Worm (Caenorhabditis elegans) whole organism, young adult: Measurements from ENCODE around the gene gpb-1.
A peak's percentile ranks its signal among the peaks of the same experiment; 100 is the strongest.

Experiments
- B0019.2 ChIP-seq: fragments of 200-800 bp; sonication (Bioruptor generic); conservative IDR thresholded peaks from 2 replicates; pipeline ENCODE4 v1.3.6; 2022; ENCODE audit warnings: missing genetic modification reagents, missing genetic modification characterization, missing compliant biosample characterization
- F33H1.4 ChIP-seq: fragments of 200-800 bp; sonication (Bioruptor generic); IDR thresholded peaks from 2 replicates; pipeline ENCODE4 v1.3.6; 2022; ENCODE audit warnings: missing genetic modification reagents, missing genetic modification characterization, missing compliant biosample characterization
- F39B2.1 ChIP-seq: fragments of 200-800 bp; sonication (Bioruptor generic); IDR thresholded peaks from 2 replicates; pipeline ENCODE4 v1.3.6; 2022; ENCODE audit warnings: missing genetic modification reagents, missing genetic modification characterization, missing compliant biosample characterization
- F57A8.1 ChIP-seq: fragments of 200-800 bp; sonication (Bioruptor generic); optimal IDR thresholded peaks from 2 replicates; lab custom pipeline; 2018; ENCODE audit warnings: mild to moderate bottlenecking, missing genetic modification characterization, moderate library complexity, missing compliant biosample characterization
- F57C9.4 ChIP-seq: sonication (generic microtip); optimal IDR thresholded peaks from 2 replicates; lab custom pipeline; 2017; ENCODE audit warnings: mild to moderate bottlenecking, missing genetic modification characterization, missing compliant biosample characterization
- K12H6.12 ChIP-seq: fragments of 200-800 bp; sonication (Bioruptor generic); optimal IDR thresholded peaks from 2 replicates; lab custom pipeline; 2018; ENCODE audit warnings: mild to moderate bottlenecking, missing genetic modification characterization, missing compliant biosample characterization
- ama-1 ChIP-seq, 3 experiments: fragments of 150-350 bp in 1 of 3; sonication (generic microtip) in 2 of 3; optimal IDR thresholded peaks; 2 replicates each; lab custom pipeline; 2014 to 2018; ENCODE audit warnings: missing biosample characterization in 2 of 3, missing genetic modification characterization in 2 of 3, missing genetic modification reagents in 2 of 3
- attf-3 ChIP-seq: fragments of 200-800 bp; sonication (Bioruptor generic); conservative IDR thresholded peaks from 2 replicates; pipeline ENCODE4 v1.3.6; 2022; ENCODE audit warnings: missing genetic modification reagents, missing genetic modification characterization, missing compliant biosample characterization
- cebp-1 ChIP-seq, 2 experiments: fragments of 200-800 bp in 1 of 2; sonication (Bioruptor generic) in 1 of 2; sonication (generic microtip) in 1 of 2; IDR thresholded peaks in 1 of 2; optimal IDR thresholded peaks in 1 of 2; 2 replicates each; pipeline versions ENCODE4 v1.3.6 to Lab custom; 2017 to 2022; ENCODE audit warnings: missing compliant biosample characterization in 2 of 2, missing genetic modification characterization in 2 of 2, mild to moderate bottlenecking in 1 of 2, missing genetic modification reagents in 1 of 2, moderate library complexity in 1 of 2
- cebp-2 ChIP-seq: fragments of 200-800 bp; sonication (Bioruptor generic); IDR thresholded peaks from 2 replicates; pipeline ENCODE4 v1.3.6; 2022; ENCODE audit warnings: missing genetic modification characterization, missing compliant biosample characterization
- ceh-100 ChIP-seq: fragments of 200-800 bp; sonication (Bioruptor generic); IDR thresholded peaks from 2 replicates; pipeline ENCODE4 v1.3.6; 2022; ENCODE audit warnings: missing genetic modification reagents, missing genetic modification characterization, missing compliant biosample characterization
- ceh-27 ChIP-seq: fragments of 200-800 bp; sonication (Bioruptor generic); optimal IDR thresholded peaks from 2 replicates; lab custom pipeline; 2018; ENCODE audit warnings: mild to moderate bottlenecking, missing genetic modification characterization, moderate library complexity, missing compliant biosample characterization
- ceh-58 ChIP-seq: fragments of 200-800 bp; sonication (Bioruptor generic); IDR thresholded peaks from 2 replicates; pipeline ENCODE4 v1.3.6; 2022; ENCODE audit warnings: missing genetic modification characterization, missing compliant biosample characterization
- efl-1 ChIP-seq: fragments of 150-350 bp; optimal IDR thresholded peaks from 2 replicates; lab custom pipeline; 2014; ENCODE audit warnings: missing biosample characterization, missing genetic modification reagents, missing genetic modification characterization
- ekl-4 ChIP-seq: fragments of 200-800 bp; sonication (Bioruptor generic); IDR thresholded peaks from 2 replicates; pipeline ENCODE4 v1.3.6; 2022; ENCODE audit warnings: missing genetic modification reagents, missing genetic modification characterization, missing compliant biosample characterization
- ets-4 ChIP-seq: fragments of 200-800 bp; sonication (Bioruptor generic); optimal IDR thresholded peaks from 2 replicates; lab custom pipeline; 2018; ENCODE audit warnings: mild to moderate bottlenecking, missing genetic modification characterization, missing compliant biosample characterization
- him-1 ChIP-seq: sonication (generic microtip); optimal IDR thresholded peaks from 2 replicates; lab custom pipeline; 2016; ENCODE audit warnings: missing genotype, missing genetic modification reagents, missing genetic modification characterization, missing compliant biosample characterization
- hlh-12 ChIP-seq: sonication (generic microtip); optimal IDR thresholded peaks from 2 replicates; lab custom pipeline; 2016; ENCODE audit warnings: missing genetic modification characterization, missing compliant biosample characterization
- hmg-1.2 ChIP-seq: fragments of 200-800 bp; sonication (Bioruptor generic); IDR thresholded peaks from 2 replicates; pipeline ENCODE4 v1.3.6; 2022; ENCODE audit warnings: missing genetic modification reagents, missing genetic modification characterization, missing compliant biosample characterization
- hsf-1 ChIP-seq: fragments of 200-800 bp; sonication (Bioruptor generic); IDR thresholded peaks from 2 replicates; pipeline ENCODE4 v1.3.6; 2022; ENCODE audit warnings: missing genetic modification reagents, missing genetic modification characterization, missing compliant biosample characterization
- lsy-27 ChIP-seq: sonication (generic microtip); optimal IDR thresholded peaks from 2 replicates; lab custom pipeline; 2017; ENCODE audit warnings: missing genetic modification characterization, mild to moderate bottlenecking, missing compliant biosample characterization, antibody characterized with exemption, missing genotype, borderline replicate concordance; ENCODE audit not compliant: insufficient read depth
- madf-6 ChIP-seq: fragments of 200-800 bp; sonication (Bioruptor generic); IDR thresholded peaks from 2 replicates; pipeline ENCODE4 v1.3.6; 2022; ENCODE audit warnings: missing genetic modification reagents, missing genetic modification characterization, missing compliant biosample characterization
- mes-4 ChIP-seq: sonication (generic microtip); optimal IDR thresholded peaks from 2 replicates; lab custom pipeline; 2016; ENCODE audit warnings: missing genotype, missing genetic modification characterization, missing compliant biosample characterization
- nhr-120 ChIP-seq: fragments of 200-800 bp; sonication (Bioruptor generic); IDR thresholded peaks from 2 replicates; pipeline ENCODE4 v1.3.6; 2022; ENCODE audit warnings: missing genetic modification characterization, missing compliant biosample characterization
- nhr-90 ChIP-seq: sonication (generic microtip); optimal IDR thresholded peaks from 2 replicates; lab custom pipeline; 2016; ENCODE audit warnings: missing genotype, mild to moderate bottlenecking, missing genetic modification characterization, missing compliant biosample characterization
- pha-4 ChIP-seq: fragments of 150-350 bp; sonication (generic microtip); optimal IDR thresholded peaks from 2 replicates; lab custom pipeline; 2014; ENCODE audit warnings: missing biosample characterization, missing genetic modification reagents, missing genetic modification characterization
- rcor-1 ChIP-seq: fragments of 200-800 bp; sonication (Bioruptor generic); IDR thresholded peaks from 2 replicates; pipeline ENCODE4 v1.3.6; 2022; ENCODE audit warnings: missing genetic modification reagents, missing genetic modification characterization, missing compliant biosample characterization
- snpc-1.1 ChIP-seq: sonication (generic microtip); optimal IDR thresholded peaks from 2 replicates; lab custom pipeline; 2017; ENCODE audit warnings: missing genetic modification characterization, mild to moderate bottlenecking, missing compliant biosample characterization, antibody characterized with exemption, moderate library complexity, missing genotype, missing genetic modification reagents; ENCODE audit not compliant: insufficient read depth
- snpc-3.4 ChIP-seq: sonication (generic microtip); optimal IDR thresholded peaks from 2 replicates; lab custom pipeline; 2017; ENCODE audit warnings: missing genetic modification characterization, mild to moderate bottlenecking, missing compliant biosample characterization, antibody characterized with exemption, moderate library complexity, missing genotype, missing genetic modification reagents
- snpc-4 ChIP-seq, 5 experiments: fragments of 150-350 bp in 1 of 5; sonication (generic microtip) in 4 of 5; optimal IDR thresholded peaks; 2 replicates each; lab custom pipeline; 2014 to 2018; ENCODE audit warnings: missing genetic modification characterization in 5 of 5, missing biosample characterization in 3 of 5, antibody characterized with exemption in 2 of 5, mild to moderate bottlenecking in 2 of 5, missing compliant biosample characterization in 2 of 5, missing genotype in 2 of 5, moderate library complexity in 2 of 5, missing genetic modification reagents in 1 of 5
- somi-1 ChIP-seq: fragments of 200-800 bp; sonication (Bioruptor generic); optimal IDR thresholded peaks from 2 replicates; lab custom pipeline; 2018; ENCODE audit warnings: mild to moderate bottlenecking, missing genetic modification characterization, missing compliant biosample characterization
- tbx-9 ChIP-seq: sonication (generic microtip); optimal IDR thresholded peaks from 2 replicates; lab custom pipeline; 2016; ENCODE audit warnings: borderline replicate concordance, missing genetic modification characterization, inconsistent platforms, missing compliant biosample characterization
- unc-62 ChIP-seq: fragments of 150-350 bp; optimal IDR thresholded peaks from 2 replicates; lab custom pipeline; 2014; ENCODE audit warnings: missing biosample characterization, missing genetic modification reagents, missing genetic modification characterization
- zfh-2 ChIP-seq: fragments of 200-800 bp; sonication (Bioruptor generic); conservative IDR thresholded peaks from 2 replicates; pipeline ENCODE4 v1.3.6; 2022; ENCODE audit warnings: missing genetic modification reagents, missing genetic modification characterization, missing compliant biosample characterization
- zim-3 ChIP-seq: sonication (generic microtip); optimal IDR thresholded peaks from 2 replicates; lab custom pipeline; 2017; ENCODE audit warnings: mild to moderate bottlenecking, missing genetic modification characterization, moderate library complexity, missing compliant biosample characterization
- ztf-26 ChIP-seq: sonication (generic microtip); optimal IDR thresholded peaks from 2 replicates; lab custom pipeline; 2017; ENCODE audit warnings: missing genetic modification characterization, missing compliant biosample characterization
- ztf-3 ChIP-seq: fragments of 200-800 bp; sonication (Bioruptor generic); optimal IDR thresholded peaks from 2 replicates; lab custom pipeline; 2018; ENCODE audit warnings: mild to moderate bottlenecking, missing genetic modification characterization, missing compliant biosample characterization
- ztf-6 ChIP-seq: fragments of 200-800 bp; sonication (Bioruptor generic); IDR thresholded peaks from 2 replicates; pipeline ENCODE4 v1.3.6; 2022; ENCODE audit warnings: missing genetic modification reagents, missing genetic modification characterization, missing compliant biosample characterization

gpb-1 gene

ce11 chrII:11720819-11721218, 27.6 kb downstream of the gpb-1 start:
- peak; percentile 84 for TF ChIP-seq attf-3 (GFP tag; lab: Robert Waterston, UW)
- no peak for TF ChIP-seq snpc-4 (GFP tag; optimal IDR thresholded peaks at IDR 0.05; lab: Kevin White, UChicago)
- no peak for TF ChIP-seq snpc-4 (tag; optimal IDR thresholded peaks at IDR 0.05; lab: Kevin White, UChicago)

- no peak for TF ChIP-seq ztf-26
- TF ChIP-seq ekl-4 (GFP tag; lab: Robert Waterston, UW) = no peak
- no peak for TF ChIP-seq him-1 (tag; lab: Kevin White, UChicago)
- TF ChIP-seq hlh-12 = no peak
- TF ChIP-seq lsy-27 (tag; lab: Kevin White, UChicago) = no peak
- TF ChIP-seq ceh-100 = no peak
- no peak for TF ChIP-seq F57C9.4 (tag; lab: Kevin White, UChicago)
- no peak for TF ChIP-seq ceh-27 (GFP tag; lab: Kevin White, UChicago)
- TF ChIP-seq K12H6.12 (tag; lab: Kevin White, UChicago) = no peak
- no peak for TF ChIP-seq snpc-3.4 (tag; lab: Kevin White, UChicago)
- TF ChIP-seq unc-62 (GFP tag; lab: Kevin White, UChicago) = no peak
- no peak for TF ChIP-seq F39B2.1 (GFP tag; lab: Robert Waterston, UW)
- no peak for TF ChIP-seq F57A8.1
- TF ChIP-seq hsf-1 (GFP tag; lab: Robert Waterston, UW) = no peak
- no peak for TF ChIP-seq tbx-9 (tag; lab: Kevin White, UChicago)
- no peak for TF ChIP-seq mes-4 (tag; lab: Kevin White, UChicago)
These were observed 28.3 kb downstream of the gpb-1 start, which contains the start of gene F13D12.3 for ce11 chrII:11720102-11720501. TSS of gene F13D12.3 (plus strand) at chrII:11720402.

DNA sequence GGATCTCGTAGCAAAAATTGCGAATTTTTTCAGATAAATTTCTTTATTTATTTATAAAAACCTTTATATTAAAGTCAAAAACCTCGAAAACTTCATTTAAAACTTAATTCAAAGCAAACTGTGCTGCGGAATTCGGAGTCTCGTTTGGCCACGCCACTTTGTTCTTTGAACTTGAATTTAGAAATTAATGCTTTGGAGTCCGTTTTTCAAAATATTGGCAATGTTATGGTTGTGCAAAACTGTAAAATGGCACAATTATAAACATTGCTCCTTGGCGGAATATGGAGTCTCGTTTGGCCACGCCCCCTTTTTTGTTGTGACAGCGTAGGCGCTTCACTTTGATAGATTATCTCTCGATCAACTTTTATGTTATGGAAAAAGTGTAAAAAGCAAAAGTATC, 28.9 kb downstream of the gpb-1 start:
- TF ChIP-seq attf-3 (GFP tag; lab: Robert Waterston, UW) (peak; percentile 78), nhr-90 (tag; lab: Kevin White, UChicago) (no peak)

DNA sequence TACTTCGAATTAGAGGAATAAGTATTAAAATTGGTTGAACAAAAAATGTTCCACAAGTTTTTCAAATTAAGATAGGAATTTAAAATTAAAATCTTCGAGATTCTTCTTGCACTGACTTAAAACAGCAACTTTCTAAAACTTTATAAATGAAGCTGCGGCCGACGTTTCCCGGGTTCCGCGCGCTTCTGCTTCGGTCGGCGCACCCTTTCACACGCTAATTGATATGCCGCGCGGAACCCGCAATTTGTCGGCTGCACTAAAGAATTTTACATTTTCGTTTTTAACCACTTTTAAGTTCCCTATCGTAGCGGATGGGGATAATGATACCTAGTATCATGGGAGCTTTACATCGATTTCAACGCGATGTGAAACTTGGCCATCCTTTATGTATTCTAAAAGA, 33.7 kb downstream of the gpb-1 start:
- TF ChIP-seq snpc-4 (GFP tag; optimal IDR thresholded peaks at IDR 0.05; lab: Kevin White, UChicago) = peak; percentile 79
- peak; percentile 57 to 96 (median 88) for TF ChIP-seq snpc-4 (tag; optimal IDR thresholded peaks at IDR 0.05; lab: Kevin White, UChicago)
- TF ChIP-seq madf-6 (GFP tag; lab: Robert Waterston, UW) = peak; percentile 6; the same call in 1 of the 2 replicates
- TF ChIP-seq pha-4 = no peak
- no peak for TF ChIP-seq B0019.2 (GFP tag; lab: Robert Waterston, UW)
- TF ChIP-seq snpc-1.1 (tag; lab: Kevin White, UChicago) = peak; percentile 84
- TF ChIP-seq hmg-1.2 (GFP tag; lab: Robert Waterston, UW) = peak; percentile 56
- TF ChIP-seq snpc-3.4 (tag; lab: Kevin White, UChicago) = peak; percentile 33
- TF ChIP-seq, all 124 proteins: peak for 5

ce11 chrII:11713569-11713968, 34.8 kb downstream of the gpb-1 start, which contains the start of gene F13D12.10:
TSS of gene F13D12.10 (plus strand) at chrII:11713799.
- TF ChIP-seq zfh-2 = peak; percentile 75
- no peak for TF ChIP-seq ama-1 (optimal IDR thresholded peaks at IDR 0.05; lab: Kevin White, UChicago)
- TF ChIP-seq ama-1 (GFP tag; optimal IDR thresholded peaks at IDR 0.05; lab: Kevin White, UChicago) = no peak
- no peak for TF ChIP-seq rcor-1 (GFP tag; lab: Robert Waterston, UW)
- no peak for TF ChIP-seq F33H1.4 (GFP tag; lab: Robert Waterston, UW)
- TF ChIP-seq cebp-1 (GFP tag; IDR thresholded peaks at IDR 0.05; lab: Robert Waterston, UW) = no peak
- TF ChIP-seq cebp-1 (tag; optimal IDR thresholded peaks at IDR 0.05; lab: Kevin White, UChicago) = peak; percentile 6
- no peak for TF ChIP-seq ceh-58 (GFP tag; lab: Robert Waterston, UW)
- TF ChIP-seq ztf-6 (GFP tag; lab: Robert Waterston, UW) = no peak
- no peak for TF ChIP-seq ets-4 (GFP tag; lab: Kevin White, UChicago)
- no peak for TF ChIP-seq ztf-3
- no peak for TF ChIP-seq zim-3 (tag; lab: Kevin White, UChicago)
- TF ChIP-seq cebp-2 = no peak
- TF ChIP-seq nhr-120 (GFP tag; lab: Robert Waterston, UW) = no peak
- TF ChIP-seq efl-1 (GFP tag; lab: Kevin White, UChicago) = no peak
- TF ChIP-seq somi-1 (GFP tag; lab: Kevin White, UChicago) = peak; percentile 47
